Fruit fly (Drosophila melanogaster): Measurements from ENCODE around the gene Lip4.

Lip4 gene

dm6 chr2L:10552807-10553206 lies 25.4 kb downstream of the Lip4 start (continued):
- TF ChIP-seq luna (GFP tag; optimal IDR thresholded peaks at IDR 0.05): no peak
- TF ChIP-seq shn (GFP tag; optimal IDR thresholded peaks at IDR 0.05): no peak
- no peak for TF ChIP-seq inv (GFP tag; IDR thresholded peaks at IDR 0.05; ENCODE audit: partially characterized antibody)
- TF ChIP-seq Hmr (GFP tag; optimal IDR thresholded peaks at IDR 0.05): peak; percentile 8
- TF ChIP-seq ewg (GFP tag; optimal IDR thresholded peaks at IDR 0.05): no peak
- no peak for TF ChIP-seq hbn (GFP tag; IDR thresholded peaks at IDR 0.05; ENCODE audit: partially characterized antibody)
- no peak for TF ChIP-seq CG14965 (GFP tag; optimal IDR thresholded peaks at IDR 0.05; ENCODE audit: borderline replicate concordance)
- 0 out of 3 replicates have a peak, but pooled peaks have one; percentile 39 for TF ChIP-seq z (GFP tag; IDR thresholded peaks at IDR 0.05)
- TF ChIP-seq BEAF-32 (GFP tag; optimal IDR thresholded peaks at IDR 0.05): no peak
- TF ChIP-seq Asciz (GFP tag; optimal IDR thresholded peaks at IDR 0.05): peak; percentile 22
- TF ChIP-seq CG11398 (GFP tag; optimal IDR thresholded peaks at IDR 0.05): peak; percentile 31
- TF ChIP-seq pb (GFP tag; optimal IDR thresholded peaks at IDR 0.05): no peak
- TF ChIP-seq CG9727 (GFP tag; optimal IDR thresholded peaks at IDR 0.05): peak; percentile 65
- no peak for TF ChIP-seq B-H2 (GFP tag; optimal IDR thresholded peaks at IDR 0.05)
- no peak for TF ChIP-seq Bgb (GFP tag; IDR thresholded peaks at IDR 0.05; ENCODE audit: partially characterized antibody)
- peak; percentile 30 for TF ChIP-seq HmgZ (tag; optimal IDR thresholded peaks at IDR 0.05)
- TF ChIP-seq MTF-1 (GFP tag; optimal IDR thresholded peaks at IDR 0.05; ENCODE audit: borderline replicate concordance): peak; percentile 60
- no peak for TF ChIP-seq Poxn (GFP tag; IDR thresholded peaks at IDR 0.05)
- TF ChIP-seq NFAT (GFP tag; IDR thresholded peaks at IDR 0.05): no peak
- TF ChIP-seq CG18599 (GFP tag; optimal IDR thresholded peaks at IDR 0.05): peak; percentile 18
- peak; percentile 45 for TF ChIP-seq CG12071 (GFP tag; optimal IDR thresholded peaks at IDR 0.05)
- no peak for TF ChIP-seq Fer1 (GFP tag; optimal IDR thresholded peaks at IDR 0.05)
- TF ChIP-seq danr (GFP tag; IDR thresholded peaks at IDR 0.05): no peak

dm6 chr2L:10553692-10554091 lies 26.3 kb downstream of the Lip4 start:
- TF ChIP-seq CG2875 (GFP tag; optimal IDR thresholded peaks at IDR 0.05): no peak
- TF ChIP-seq sens (GFP tag): peak; percentile 37
- TF ChIP-seq zen (tag; optimal IDR thresholded peaks at IDR 0.05): no peak
- no peak for TF ChIP-seq bcd (GFP tag; optimal IDR thresholded peaks at IDR 0.05)
- TF ChIP-seq CG9215 (GFP tag; IDR thresholded peaks at IDR 0.05): no peak
- no peak for TF ChIP-seq tap (tag; optimal IDR thresholded peaks at IDR 0.05)
- no peak for TF ChIP-seq her (GFP tag; optimal IDR thresholded peaks at IDR 0.05)
- no peak for TF ChIP-seq mam (GFP tag; optimal IDR thresholded peaks at IDR 0.05)
- peak; percentile 5 for TF ChIP-seq Vsx1 (GFP tag; optimal IDR thresholded peaks at IDR 0.05)
- TF ChIP-seq hkb (optimal IDR thresholded peaks at IDR 0.05): no peak
- TF ChIP-seq hkb (GFP tag; IDR thresholded peaks at IDR 0.05): no peak
- peak; percentile 76 for TF ChIP-seq twi (tag; optimal IDR thresholded peaks at IDR 0.05)
- TF ChIP-seq HLHmδ (GFP tag; optimal IDR thresholded peaks at IDR 0.05): peak; percentile 15
- TF ChIP-seq Adf1 (GFP tag; IDR thresholded peaks at IDR 0.05): no peak
- TF ChIP-seq CG34224 (GFP tag; IDR thresholded peaks at IDR 0.05; ENCODE audit: partially characterized antibody): no peak
- peak; percentile 20 for TF ChIP-seq Abd-B (GFP tag; optimal IDR thresholded peaks at IDR 0.05)
- TF ChIP-seq chinmo (GFP tag; IDR thresholded peaks at IDR 0.05; ENCODE audit: partially characterized antibody): 0 out of 4 replicates have a peak, but pooled peaks have one; percentile 17
- no peak for TF ChIP-seq Fer3 (tag; optimal IDR thresholded peaks at IDR 0.05)
- TF ChIP-seq CG6689 (GFP tag; IDR thresholded peaks at IDR 0.05): peak; percentile 49; the same call in 1 of the 2 replicates
- peak; percentile 6 for TF ChIP-seq gcm (GFP tag; optimal IDR thresholded peaks at IDR 0.05)
- TF ChIP-seq CG32767 (GFP tag; IDR thresholded peaks at IDR 0.05): no peak
- TF ChIP-seq dmrt11E (tag; optimal IDR thresholded peaks at IDR 0.05): no peak
- no peak for TF ChIP-seq CG6683 (GFP tag; optimal IDR thresholded peaks at IDR 0.05)
